Worm (Caenorhabditis elegans): ENCODE results near the gene F31A3.5.
A peak's percentile ranks its signal among the peaks of the same experiment; 100 is the strongest.
"Not testable (repeated sequence)": the region's sequence is repeated elsewhere in the genome, so short reads cannot be mapped to it uniquely, and the experiment has no call there.

F31A3.5 gene

DNA sequence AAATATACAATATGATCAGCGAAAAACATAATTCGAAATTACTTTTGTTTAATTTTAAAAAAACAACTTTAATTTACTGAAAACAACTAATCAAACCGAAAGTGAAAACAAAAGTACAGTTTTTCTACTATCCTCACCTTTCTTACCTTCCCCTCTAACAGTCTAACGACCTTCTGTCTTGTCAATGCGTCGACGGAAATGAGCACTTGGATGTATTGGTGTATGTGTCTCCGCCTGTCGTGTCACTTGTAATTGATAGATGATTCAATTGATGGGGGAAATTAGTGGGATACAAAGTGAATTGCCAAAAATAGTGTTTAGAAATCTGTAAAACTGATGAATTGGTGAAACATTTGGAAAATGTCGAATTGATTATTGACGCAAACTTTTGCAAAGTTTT lies at the start of gene F31A3.5:
Gene F31A3.5, minus strand, starts transcription at position 200 of the 400 bp plus-strand sequence.
- no peak for TF ChIP-seq him-1 (tag; optimal IDR thresholded peaks at IDR 0.05)
- TF ChIP-seq dao-5 (tag; optimal IDR thresholded peaks at IDR 0.05) = no peak
- TF ChIP-seq W03F9.2 (tag; optimal IDR thresholded peaks at IDR 0.05) = no peak

- TF ChIP-seq W03F9.2 (tag; optimal IDR thresholded peaks at IDR 0.05) = no peak
- no peak for TF ChIP-seq dao-5 (tag; optimal IDR thresholded peaks at IDR 0.05)
- no peak for TF ChIP-seq him-1 (tag; optimal IDR thresholded peaks at IDR 0.05)
These were observed 49.6 kb upstream of the F31A3.5 start for ce11 chrX:17613024-17613423.

DNA sequence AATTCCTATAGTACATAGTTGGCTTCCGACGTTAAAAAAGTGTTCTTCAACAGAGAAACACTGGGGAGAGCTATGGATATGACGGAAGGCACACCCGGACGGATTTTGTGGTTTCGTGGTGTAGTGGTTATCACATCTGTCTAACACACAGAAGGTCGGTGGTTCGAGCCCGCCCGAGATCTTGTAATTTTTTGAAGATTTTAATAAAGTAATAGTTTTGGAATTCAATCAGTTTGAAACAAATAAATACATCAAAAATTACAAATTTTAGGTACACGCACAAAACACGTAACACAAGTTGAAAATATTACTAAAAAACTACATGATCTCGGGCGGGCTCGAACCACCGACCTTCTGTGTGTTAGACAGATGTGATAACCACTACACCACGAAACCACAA lies 47.8 kb upstream of the F31A3.5 start:
- TF ChIP-seq dao-5 (tag; optimal IDR thresholded peaks at IDR 0.05) (peak; percentile 32), W03F9.2 (tag; optimal IDR thresholded peaks at IDR 0.05) (no peak), him-1 (tag; optimal IDR thresholded peaks at IDR 0.05) (no peak)

- no peak for TF ChIP-seq dao-5 (tag; optimal IDR thresholded peaks at IDR 0.05)
- TF ChIP-seq him-1 (tag; optimal IDR thresholded peaks at IDR 0.05) = peak; percentile 13
- peak; percentile 5 for TF ChIP-seq W03F9.2 (tag; optimal IDR thresholded peaks at IDR 0.05)
These were observed 47.1 kb upstream of the F31A3.5 start for ce11 chrX:17610406-17610981.

DNA sequence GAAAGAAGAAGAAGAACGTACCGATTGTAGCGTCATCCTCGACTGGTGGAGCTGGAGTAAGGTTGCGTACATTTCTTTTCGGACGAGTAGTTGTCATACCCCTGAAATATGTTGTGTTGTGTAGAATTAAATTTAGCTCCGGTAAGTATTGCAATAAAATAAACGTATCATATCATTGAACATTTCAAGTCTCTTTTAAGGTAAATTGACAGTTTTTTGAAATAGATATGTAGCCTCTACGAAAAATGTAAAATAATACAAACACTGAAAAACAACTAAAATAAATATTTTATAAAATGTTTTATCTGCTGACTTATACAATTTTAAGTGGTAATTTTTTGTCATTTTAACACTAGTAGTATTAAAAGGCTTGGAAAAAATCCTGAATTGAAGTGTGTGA lies 46.5 kb upstream of the F31A3.5 start, which contains the start of gene C16H3.3:
Gene C16H3.3, minus strand, starts transcription at position 101 of the 400 bp plus-strand sequence.
- TF ChIP-seq him-1 (tag; optimal IDR thresholded peaks at IDR 0.05) (no peak), dao-5 (tag; optimal IDR thresholded peaks at IDR 0.05) (no peak), W03F9.2 (tag; optimal IDR thresholded peaks at IDR 0.05) (no peak)

- TF ChIP-seq him-1 (tag; optimal IDR thresholded peaks at IDR 0.05) = no peak
- TF ChIP-seq W03F9.2 (tag; optimal IDR thresholded peaks at IDR 0.05) = no peak
- TF ChIP-seq dao-5 (tag; optimal IDR thresholded peaks at IDR 0.05) = no peak
These were observed 37.9 kb upstream of the F31A3.5 start for ce11 chrX:17601345-17601744.

DNA sequence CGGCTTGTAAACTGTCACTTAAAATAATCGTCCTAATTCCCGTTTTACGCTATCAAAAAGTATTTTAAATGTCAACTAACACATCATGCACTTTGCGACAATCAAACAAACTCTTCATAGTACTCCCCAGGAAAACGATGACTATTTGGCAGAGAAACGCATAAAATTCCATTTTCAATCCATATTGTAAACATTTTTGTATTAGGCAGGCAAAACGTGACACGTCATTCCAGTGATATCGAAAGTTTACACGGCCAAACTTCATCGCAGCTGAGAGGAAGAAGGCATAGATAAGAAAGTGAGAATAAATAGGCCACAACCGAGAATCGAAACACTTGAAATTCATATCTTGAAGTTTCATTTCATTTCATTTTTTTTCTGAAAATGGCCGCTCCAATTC lies 36.7 kb upstream of the F31A3.5 start, which contains the start of gene lec-9:
Gene lec-9, plus strand, starts transcription at position 349 of the 400 bp plus-strand sequence.
- no peak for TF ChIP-seq dao-5 (tag; optimal IDR thresholded peaks at IDR 0.05)

DNA sequence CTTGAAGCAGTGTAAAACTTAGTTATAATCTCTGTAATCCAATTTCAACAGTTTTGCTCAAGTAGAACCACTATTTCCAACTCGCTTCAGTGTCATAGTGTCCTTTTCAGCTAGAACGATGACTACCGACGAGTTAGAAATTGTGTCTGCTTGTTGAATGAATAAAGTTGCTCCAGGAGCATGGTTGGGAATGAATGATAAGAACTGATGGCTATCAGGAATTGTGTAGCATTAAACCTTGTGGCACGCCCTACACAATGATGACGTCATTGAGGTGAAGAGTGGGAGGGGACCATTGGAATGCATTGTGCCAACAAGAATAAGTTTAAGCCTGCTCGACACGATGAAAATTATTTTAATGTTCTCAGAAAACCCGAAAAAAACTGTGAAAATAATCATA lies 35.3 kb upstream of the F31A3.5 start:
- TF ChIP-seq W03F9.2 (tag; optimal IDR thresholded peaks at IDR 0.05) = no peak
- no peak for TF ChIP-seq dao-5 (tag; optimal IDR thresholded peaks at IDR 0.05)
- no peak for TF ChIP-seq him-1 (tag; optimal IDR thresholded peaks at IDR 0.05)

ce11 chrX:17579779-17580178 lies 16.4 kb upstream of the F31A3.5 start, which contains the start of gene frpr-7:
frpr-7 (minus strand) TSS chrX:17579879.
- TF ChIP-seq W03F9.2 (tag; optimal IDR thresholded peaks at IDR 0.05) = no peak
- no peak for TF ChIP-seq him-1 (tag; optimal IDR thresholded peaks at IDR 0.05)
- TF ChIP-seq dao-5 (tag; optimal IDR thresholded peaks at IDR 0.05) = no peak

DNA sequence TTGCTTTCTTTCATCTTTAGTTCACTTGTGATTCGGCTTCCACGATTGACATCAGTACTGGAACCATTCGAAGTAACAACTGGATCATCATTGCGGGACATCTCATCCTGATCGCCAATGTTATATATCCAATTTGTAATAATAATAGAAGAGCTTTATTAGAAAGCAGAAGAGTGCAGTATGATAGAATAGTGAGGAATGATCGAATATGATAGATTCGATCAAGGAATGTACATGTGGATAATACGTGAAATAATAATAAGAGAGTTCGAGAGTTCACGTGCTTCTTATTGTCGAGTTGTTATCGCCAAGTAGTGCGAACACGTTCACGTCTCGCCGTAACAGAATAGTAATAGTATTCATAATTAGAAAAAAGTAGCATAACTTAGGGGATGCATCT lies 15.6 kb upstream of the F31A3.5 start, which contains the start of gene F39B3.3:
Gene F39B3.3, minus strand, starts transcription at position 101 of the 400 bp plus-strand sequence.
- TF ChIP-seq W03F9.2, dao-5, him-1 (tag; optimal IDR thresholded peaks at IDR 0.05): not testable (repeated sequence)

DNA sequence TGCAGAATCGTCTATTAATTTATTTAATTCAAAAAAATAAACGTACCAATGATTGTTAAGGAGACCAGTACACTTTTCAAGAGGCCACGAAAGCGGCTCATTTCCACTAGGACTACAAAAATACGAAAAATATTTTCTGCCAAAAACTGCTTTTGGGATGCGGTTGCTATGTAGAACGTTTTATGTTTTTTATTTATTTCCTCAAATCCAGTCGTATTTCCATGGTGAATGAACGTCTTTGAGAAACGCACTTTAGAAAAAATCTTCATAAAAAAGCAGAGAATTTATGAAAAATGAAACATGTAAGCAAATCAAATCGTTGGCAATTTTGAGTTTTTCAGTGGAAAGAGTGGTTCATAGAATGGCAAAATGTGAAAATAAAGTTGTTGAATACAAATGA lies 4.0 kb upstream of the F31A3.5 start, which contains the start of gene F39B3.7:
Gene F39B3.7, minus strand, starts transcription at position 101 of the 400 bp plus-strand sequence.
- no peak for TF ChIP-seq W03F9.2 (tag; optimal IDR thresholded peaks at IDR 0.05)
- TF ChIP-seq dao-5 (tag; optimal IDR thresholded peaks at IDR 0.05) = no peak
- no peak for TF ChIP-seq him-1 (tag; optimal IDR thresholded peaks at IDR 0.05)

DNA sequence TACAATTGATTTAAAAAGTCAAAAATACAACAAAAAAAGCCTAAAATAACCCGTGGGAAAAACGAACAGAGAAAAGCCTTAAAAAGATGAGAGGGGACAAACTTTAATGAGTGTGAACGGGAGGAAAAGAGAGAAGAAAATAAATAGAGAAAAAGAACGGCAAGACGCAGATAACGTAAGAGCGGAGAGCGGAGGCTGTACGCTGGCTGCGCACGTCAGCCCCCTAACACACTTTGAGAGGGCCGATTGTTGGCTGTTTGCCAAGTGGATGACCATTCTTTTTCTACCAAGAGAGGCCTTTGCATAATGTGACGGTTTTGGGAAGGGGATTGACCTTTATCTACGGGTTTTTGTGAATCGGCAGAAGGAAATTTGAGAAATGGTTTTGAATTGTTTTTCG lies 1.2 kb downstream of the F31A3.5 start:
- no peak for TF ChIP-seq dao-5 (tag; optimal IDR thresholded peaks at IDR 0.05)
- TF ChIP-seq him-1 (tag; optimal IDR thresholded peaks at IDR 0.05) = no peak
- no peak for TF ChIP-seq W03F9.2 (tag; optimal IDR thresholded peaks at IDR 0.05)

DNA sequence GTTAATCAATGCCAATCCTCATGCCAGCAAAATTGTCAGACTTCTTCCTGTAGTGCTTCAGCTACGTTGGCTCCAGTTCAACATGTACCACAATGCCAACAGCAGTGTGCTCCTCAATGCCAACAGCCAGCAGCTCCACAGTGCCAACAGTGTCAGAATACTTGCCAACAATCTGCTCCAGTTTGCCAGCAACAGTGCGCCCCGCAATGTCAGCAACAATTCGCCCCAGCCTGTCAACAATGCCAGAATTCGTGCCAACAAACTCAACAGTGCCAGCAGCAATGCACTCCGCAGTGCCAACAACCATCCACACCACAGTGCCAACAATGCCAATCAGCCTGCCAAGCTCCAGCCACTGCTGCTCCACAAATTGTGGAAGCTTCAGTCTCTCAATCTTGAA lies 9.6 kb downstream of the F31A3.5 start:
- TF ChIP-seq him-1 (tag; optimal IDR thresholded peaks at IDR 0.05) (no peak), dao-5 (tag; optimal IDR thresholded peaks at IDR 0.05) (no peak), W03F9.2 (tag; optimal IDR thresholded peaks at IDR 0.05) (no peak)

DNA sequence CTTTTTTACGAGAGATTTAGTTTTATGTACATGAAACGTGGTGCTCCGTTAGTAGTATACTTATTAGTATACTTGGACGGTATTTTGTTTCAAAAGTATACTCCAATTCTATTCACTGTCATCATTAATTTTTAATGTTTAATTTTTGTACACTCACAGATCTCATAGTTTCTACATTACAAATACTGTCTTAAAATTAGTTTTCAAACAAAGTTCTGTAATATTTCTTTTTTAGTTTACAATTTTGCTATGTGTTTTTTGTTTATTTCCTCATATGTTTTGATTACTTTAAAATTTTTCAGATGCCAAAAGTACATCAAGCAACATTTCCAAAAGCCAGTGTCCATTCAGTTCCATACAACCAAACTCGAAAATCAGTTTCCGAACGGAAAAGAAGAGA lies 12.7 kb downstream of the F31A3.5 start, which contains the start of gene hlh-28:
Gene hlh-28, plus strand, starts transcription at position 301 of the 400 bp plus-strand sequence.
- not testable (repeated sequence) for TF ChIP-seq him-1, dao-5, W03F9.2 (tag; optimal IDR thresholded peaks at IDR 0.05)

DNA sequence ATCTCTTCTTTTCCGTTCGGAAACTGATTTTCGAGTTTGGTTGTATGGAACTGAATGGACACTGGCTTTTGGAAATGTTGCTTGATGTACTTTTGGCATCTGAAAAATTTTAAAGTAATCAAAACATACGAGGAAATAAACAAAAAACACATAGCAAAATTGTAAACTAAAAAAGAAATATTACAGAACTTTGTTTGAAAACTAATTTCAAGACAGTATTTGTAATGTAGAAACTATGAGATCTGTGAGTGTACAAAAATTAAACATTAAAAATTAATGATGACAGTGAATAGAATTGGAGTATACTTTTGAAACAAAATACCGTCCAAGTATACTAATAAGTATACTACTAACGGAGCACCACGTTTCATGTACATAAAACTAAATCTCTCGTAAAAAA lies 14.9 kb downstream of the F31A3.5 start, which contains the start of gene hlh-29:
Gene hlh-29, minus strand, starts transcription at position 101 of the 400 bp plus-strand sequence.
- not testable (repeated sequence) for TF ChIP-seq dao-5, him-1, W03F9.2 (tag; optimal IDR thresholded peaks at IDR 0.05)
